Fruit fly (Drosophila melanogaster): ENCODE results near the gene CG13258.

dm6 chr2L:16276820-16277219, 16.0 kb downstream of the CG13258 start:
- TF ChIP-seq Abd-B (GFP tag; optimal IDR thresholded peaks at IDR 0.05): no peak
- no peak for TF ChIP-seq GATAd (GFP tag; optimal IDR thresholded peaks at IDR 0.05)
- no peak for TF ChIP-seq psq (GFP tag; optimal IDR thresholded peaks at IDR 0.05)
- no peak for TF ChIP-seq OdsH (GFP tag; optimal IDR thresholded peaks at IDR 0.05)
- TF ChIP-seq sage (GFP tag; optimal IDR thresholded peaks at IDR 0.05): no peak
- no peak for TF ChIP-seq Dif (GFP tag; optimal IDR thresholded peaks at IDR 0.05; ENCODE audit: partially characterized antibody)
- TF ChIP-seq rgr (GFP tag; optimal IDR thresholded peaks at IDR 0.05): no peak
- no peak for TF ChIP-seq Hnf4 (GFP tag; optimal IDR thresholded peaks at IDR 0.05)
- TF ChIP-seq pan (optimal IDR thresholded peaks at IDR 0.05): no peak
- no peak for TF ChIP-seq sv (GFP tag; optimal IDR thresholded peaks at IDR 0.05)
- no peak for TF ChIP-seq br (GFP tag; optimal IDR thresholded peaks at IDR 0.05)
- TF ChIP-seq CG32264 (GFP tag; optimal IDR thresholded peaks at IDR 0.05): no peak
